Worm (Caenorhabditis elegans) whole organism, late embryonic: Measurements from ENCODE around the gene W10G6.6.

Source experiments
- C38D4.7 ChIP-seq: fragments of 200-800 bp; sonication (Bioruptor generic); optimal IDR thresholded peaks from 2 replicates; lab custom pipeline; 2018; ENCODE audit warnings: mild to moderate bottlenecking, missing genetic modification characterization, moderate library complexity, missing compliant biosample characterization
- F13H6.1 ChIP-seq: sonication (generic microtip); optimal IDR thresholded peaks from 2 replicates; lab custom pipeline; 2016; ENCODE audit warnings: missing genetic modification characterization, missing compliant biosample characterization
- K02D7.2 ChIP-seq: sonication (generic microtip); optimal IDR thresholded peaks from 2 replicates; lab custom pipeline; 2017; ENCODE audit warnings: mild to moderate bottlenecking, missing genetic modification characterization, missing compliant biosample characterization
- Y22D7AL.16 ChIP-seq: sonication (generic microtip); optimal IDR thresholded peaks from 2 replicates; lab custom pipeline; 2016; ENCODE audit warnings: missing genetic modification characterization, missing compliant biosample characterization
- ahr-1 ChIP-seq: sonication (generic microtip); optimal IDR thresholded peaks from 2 replicates; lab custom pipeline; 2016; ENCODE audit warnings: missing genetic modification characterization, missing compliant biosample characterization
- ceh-18 ChIP-seq: sonication (generic microtip); optimal IDR thresholded peaks from 2 replicates; lab custom pipeline; 2016; ENCODE audit warnings: missing genetic modification characterization, missing compliant biosample characterization
- ceh-31 ChIP-seq: sonication (generic microtip); optimal IDR thresholded peaks from 2 replicates; lab custom pipeline; 2016; ENCODE audit warnings: missing genetic modification characterization, missing compliant biosample characterization
- ceh-48 ChIP-seq: sonication (generic microtip); optimal IDR thresholded peaks from 2 replicates; lab custom pipeline; 2016; ENCODE audit warnings: missing genetic modification characterization, inconsistent platforms, missing compliant biosample characterization
- che-1 ChIP-seq: sonication (generic microtip); optimal IDR thresholded peaks from 2 replicates; lab custom pipeline; 2016; ENCODE audit warnings: mild to moderate bottlenecking, missing genetic modification characterization, missing compliant biosample characterization
- elt-2 ChIP-seq: sonication (generic microtip); optimal IDR thresholded peaks from 2 replicates; lab custom pipeline; 2016; ENCODE audit warnings: missing genetic modification reagents, missing genetic modification characterization, missing compliant biosample characterization
- elt-4 ChIP-seq: sonication (generic microtip); optimal IDR thresholded peaks from 2 replicates; lab custom pipeline; 2016; ENCODE audit warnings: missing genetic modification characterization, missing compliant biosample characterization
- ets-4 ChIP-seq: sonication (generic microtip); optimal IDR thresholded peaks from 2 replicates; lab custom pipeline; 2016; ENCODE audit warnings: missing genetic modification characterization, missing compliant biosample characterization
- hlh-30 ChIP-seq: sonication (generic microtip); optimal IDR thresholded peaks from 2 replicates; lab custom pipeline; 2017; ENCODE audit warnings: antibody characterized with exemption, missing genetic modification characterization, missing compliant biosample characterization; ENCODE audit not compliant: insufficient read depth
- hlh-6 ChIP-seq: sonication (generic microtip); optimal IDR thresholded peaks from 2 replicates; lab custom pipeline; 2016; ENCODE audit warnings: missing genotype, missing genetic modification characterization, missing compliant biosample characterization
- madf-2 ChIP-seq: sonication (generic microtip); optimal IDR thresholded peaks from 2 replicates; lab custom pipeline; 2017; ENCODE audit warnings: missing genetic modification characterization, missing compliant biosample characterization
- mec-3 ChIP-seq: sonication (generic microtip); optimal IDR thresholded peaks from 2 replicates; lab custom pipeline; 2016; ENCODE audit warnings: borderline replicate concordance, missing genetic modification characterization, missing compliant biosample characterization
- nfya-1 ChIP-seq: sonication (generic microtip); optimal IDR thresholded peaks from 2 replicates; lab custom pipeline; 2017; ENCODE audit warnings: missing genetic modification characterization, mild to moderate bottlenecking, missing compliant biosample characterization, antibody characterized with exemption, moderate library complexity
- odd-2 ChIP-seq: sonication (generic microtip); optimal IDR thresholded peaks from 2 replicates; lab custom pipeline; 2017; ENCODE audit warnings: antibody characterized with exemption, mild to moderate bottlenecking, missing genetic modification characterization, missing compliant biosample characterization
- pha-2 ChIP-seq: sonication (generic microtip); optimal IDR thresholded peaks from 2 replicates; lab custom pipeline; 2017; ENCODE audit warnings: mild to moderate bottlenecking, missing genetic modification characterization, missing compliant biosample characterization
- pha-4 ChIP-seq: fragments of 150-350 bp; optimal IDR thresholded peaks from 2 replicates; lab custom pipeline; 2018; ENCODE audit warnings: missing biosample characterization, missing genetic modification reagents, missing genetic modification characterization
- ref-2 ChIP-seq: sonication (generic microtip); optimal IDR thresholded peaks from 2 replicates; lab custom pipeline; 2016; ENCODE audit warnings: missing genetic modification characterization, missing compliant biosample characterization
- sdc-2 ChIP-seq: sonication (generic microtip); optimal IDR thresholded peaks from 2 replicates; lab custom pipeline; 2016; ENCODE audit warnings: missing genotype, missing genetic modification characterization, missing compliant biosample characterization
- ttx-3 ChIP-seq: sonication (generic microtip); optimal IDR thresholded peaks from 2 replicates; lab custom pipeline; 2016; ENCODE audit warnings: missing genetic modification reagents, missing genetic modification characterization, missing compliant biosample characterization

W10G6.6 gene

ce11 chrX:16204310-16204709 is 46.3 kb downstream of the W10G6.6 start:
- no peak for TF ChIP-seq nfya-1
- peak; percentile 12 for TF ChIP-seq hlh-6
- TF ChIP-seq, all 69 proteins: peak for 1

- no peak for TF ChIP-seq ceh-18 (tag; lab: Kevin White, UChicago)
- peak; percentile 96 for TF ChIP-seq sdc-2
- TF ChIP-seq, all 69 proteins: peak for 1
Observed at ce11 chrX:16202229-16202628, 48.4 kb downstream of the W10G6.6 start.

ce11 chrX:16199200-16199764 is 51.3 kb downstream of the W10G6.6 start, which contains the start of gene R11.3:
Gene R11.3, minus strand, starts transcription at chrX:16199250.
- TF ChIP-seq C38D4.7 (no peak), ceh-31 (no peak), che-1 (tag; lab: Kevin White, UChicago) (no peak), hlh-30 (tag; lab: Kevin White, UChicago) (no peak), elt-4 (tag; lab: Kevin White, UChicago) (no peak), ceh-48 (tag; lab: Kevin White, UChicago) (no peak), pha-2 (tag; lab: Kevin White, UChicago) (no peak), ttx-3 (no peak), odd-2 (tag; lab: Kevin White, UChicago) (no peak), Y22D7AL.16 (tag; lab: Kevin White, UChicago) (no peak), ref-2 (tag; lab: Kevin White, UChicago) (no peak), ahr-1 (no peak), elt-2 (tag; lab: Kevin White, UChicago) (no peak), sdc-2 (no peak), F13H6.1 (no peak), mec-3 (tag; lab: Kevin White, UChicago) (no peak), madf-2 (tag; lab: Kevin White, UChicago) (no peak), ets-4 (tag; lab: Kevin White, UChicago) (no peak), K02D7.2 (no peak), pha-4 (tag; lab: Kevin White, UChicago) (no peak)
- TF ChIP-seq, all 69 proteins: peak for 0
